Fruit fly (Drosophila melanogaster) whole organism, embryonic: ENCODE measurements around the gene Sec61alpha.

Experiments used
- Asciz ChIP-seq: fragments of 200-800 bp; sonication (Bioruptor generic); optimal IDR thresholded peaks from 2 replicates; lab custom pipeline; 2017; ENCODE audit warnings: missing biosample characterization, mild to moderate bottlenecking, missing genetic modification characterization, missing genetic modification reagents
- CG10431 ChIP-seq: fragments of 200-800 bp; sonication (Bioruptor generic); optimal IDR thresholded peaks from 3 replicates; lab custom pipeline; 2018; ENCODE audit warnings: missing biosample characterization, mild to moderate bottlenecking, missing genetic modification characterization
- CG11247 ChIP-seq: fragments of 200-800 bp; sonication (Bioruptor generic); IDR thresholded peaks from 2 replicates; pipeline ENCODE4 v1.3.6; 2022; ENCODE audit warnings: missing biosample characterization, missing genetic modification characterization
- CG1603 ChIP-seq: fragments of 200-800 bp; sonication (Bioruptor generic); optimal IDR thresholded peaks from 2 replicates; lab custom pipeline; 2019; ENCODE audit warnings: missing biosample characterization, mild to moderate bottlenecking, missing genetic modification characterization, moderate library complexity
- CG8290 ChIP-seq, 3 experiments: fragments of 200-800 bp; sonication (Bioruptor generic); optimal IDR thresholded peaks; 2 replicates each; lab custom pipeline; 2016 to 2019; ENCODE audit warnings: missing biosample characterization in 3 of 3, missing genetic modification characterization in 3 of 3, mild to moderate bottlenecking in 2 of 3, moderate library complexity in 1 of 3
- HmgD ChIP-seq: fragments of 200-800 bp; sonication (Bioruptor generic); optimal IDR thresholded peaks from 3 replicates; lab custom pipeline; 2016; ENCODE audit warnings: missing biosample characterization, missing genetic modification characterization
- pzg ChIP-seq: fragments of 200-800 bp; sonication (Bioruptor generic); optimal IDR thresholded peaks from 3 replicates; lab custom pipeline; 2018; ENCODE audit warnings: missing biosample characterization, mild to moderate bottlenecking, missing genetic modification characterization, moderate library complexity
- unpg ChIP-seq: fragments of 200-800 bp; sonication (Bioruptor generic); optimal IDR thresholded peaks from 3 replicates; lab custom pipeline; 2018; ENCODE audit warnings: missing biosample characterization, mild to moderate bottlenecking, missing genetic modification characterization, moderate library complexity

DNA sequence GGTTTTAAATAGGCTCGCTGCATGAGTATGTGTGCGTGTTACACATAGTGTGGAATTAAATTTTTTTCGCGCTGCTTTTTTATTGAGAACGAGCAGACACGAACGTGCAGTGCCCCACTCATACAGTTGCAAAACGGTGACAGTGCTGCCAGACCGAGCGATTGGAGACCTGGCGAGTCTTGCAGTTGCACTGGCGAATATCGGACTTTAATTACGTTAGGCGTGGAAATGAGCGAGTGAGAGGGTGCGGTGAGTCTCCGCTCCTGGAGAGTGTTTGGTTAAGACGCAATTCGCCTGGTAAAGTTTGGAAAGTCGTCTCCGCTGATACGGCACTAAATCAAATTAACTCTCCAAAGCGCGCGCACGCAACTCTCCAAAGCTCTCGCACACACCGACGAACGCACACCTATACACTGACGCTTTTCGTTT, 949 bp upstream of the Sec61alpha start:
- TF ChIP-seq CG1603 (peak; percentile 51), unpg (GFP tag; lab: Kevin White, UChicago) (no peak), Asciz (GFP tag; lab: Kevin White, UChicago) (no peak), HmgD (GFP tag; lab: Kevin White, UChicago) (peak; percentile 28), CG10431 (GFP tag; lab: Kevin White, UChicago) (no peak), pzg (GFP tag; lab: Kevin White, UChicago) (peak; percentile 65), CG8290 (GFP tag; optimal IDR thresholded peaks at IDR 0.05; lab: Kevin White, UChicago) (no peak), CG8290 (tag; optimal IDR thresholded peaks at IDR 0.05; lab: Kevin White, UChicago) (peak in 1 of 2 experiments; percentile 30), CG11247 (GFP tag; lab: Robert Waterston, UW) (no peak)
